Fruit fly (Drosophila melanogaster) whole organism, embryonic: ENCODE data around the gene Xe7.

Experiments
- Atf3 ChIP-seq: fragments of 200-800 bp; sonication (Bioruptor generic); optimal IDR thresholded peaks from 3 replicates; lab custom pipeline; 2016; ENCODE audit warnings: missing biosample characterization, missing genetic modification characterization
- CG10565 ChIP-seq: fragments of 200-800 bp; sonication (Bioruptor generic); optimal IDR thresholded peaks from 3 replicates; lab custom pipeline; 2016; ENCODE audit warnings: missing biosample characterization, mild to moderate bottlenecking, missing genetic modification characterization
- CG11456 ChIP-seq: fragments of 200-800 bp; sonication (Bioruptor generic); IDR thresholded peaks from 3 replicates; pipeline ENCODE4 v1.3.6; 2022; ENCODE audit warnings: missing biosample characterization, missing genetic modification characterization
- CG1233 ChIP-seq: fragments of 200-800 bp; sonication (Bioruptor generic); optimal IDR thresholded peaks from 4 replicates; lab custom pipeline; 2018; ENCODE audit warnings: missing biosample characterization, mild to moderate bottlenecking, missing genetic modification characterization
- CG12391 ChIP-seq: fragments of 200-800 bp; sonication (Bioruptor generic); optimal IDR thresholded peaks from 3 replicates; lab custom pipeline; 2018; ENCODE audit warnings: missing biosample characterization, mild to moderate bottlenecking, missing genetic modification characterization, moderate library complexity
- CG12744 ChIP-seq: fragments of 200-800 bp; sonication (Bioruptor generic); optimal IDR thresholded peaks from 2 replicates; lab custom pipeline; 2016; ENCODE audit warnings: missing biosample characterization, missing genetic modification characterization
- CG13123 ChIP-seq: fragments of 200-800 bp; sonication (Bioruptor generic); optimal IDR thresholded peaks from 2 replicates; lab custom pipeline; 2016; ENCODE audit warnings: missing biosample characterization, missing genetic modification characterization
- CG15073 ChIP-seq: fragments of 200-800 bp; sonication (Bioruptor generic); optimal IDR thresholded peaks from 2 replicates; lab custom pipeline; 2016; ENCODE audit warnings: missing biosample characterization, missing genetic modification characterization
- CG2875 ChIP-seq: fragments of 200-800 bp; sonication (Bioruptor generic); optimal IDR thresholded peaks from 2 replicates; lab custom pipeline; 2017; ENCODE audit warnings: missing biosample characterization, mild to moderate bottlenecking, missing genetic modification characterization, missing genetic modification reagents
- CG3281 ChIP-seq: fragments of 200-800 bp; sonication (Bioruptor generic); optimal IDR thresholded peaks from 3 replicates; lab custom pipeline; 2017; ENCODE audit warnings: missing biosample characterization, mild to moderate bottlenecking, missing genetic modification characterization
- CG42726 ChIP-seq: fragments of 200-800 bp; sonication (Bioruptor generic); IDR thresholded peaks from 2 replicates; pipeline ENCODE4 v1.3.6; 2022; ENCODE audit warnings: missing biosample characterization, missing genetic modification characterization; ENCODE audit not compliant: partially characterized antibody
- CG6813 ChIP-seq: fragments of 200-800 bp; sonication (Bioruptor generic); optimal IDR thresholded peaks from 2 replicates; lab custom pipeline; 2017; ENCODE audit warnings: missing biosample characterization, missing genetic modification characterization, mild to moderate bottlenecking, moderate library complexity, missing genetic modification reagents
- CG7786 ChIP-seq: fragments of 200-800 bp; sonication (Bioruptor generic); optimal IDR thresholded peaks from 2 replicates; lab custom pipeline; 2016; ENCODE audit warnings: missing biosample characterization, missing genetic modification characterization
- CG7987 ChIP-seq: fragments of 200-800 bp; sonication (Bioruptor generic); optimal IDR thresholded peaks from 2 replicates; lab custom pipeline; 2018; ENCODE audit warnings: missing biosample characterization, mild to moderate bottlenecking, missing genetic modification characterization, moderate library complexity
- CG8359 ChIP-seq: fragments of 200-800 bp; sonication (Bioruptor generic); optimal IDR thresholded peaks from 2 replicates; lab custom pipeline; 2017; ENCODE audit warnings: missing biosample characterization, mild to moderate bottlenecking, missing genetic modification characterization, borderline replicate concordance
- CG9437 ChIP-seq: fragments of 200-800 bp; sonication (Bioruptor generic); optimal IDR thresholded peaks from 2 replicates; lab custom pipeline; 2018; ENCODE audit warnings: missing biosample characterization, mild to moderate bottlenecking, missing genetic modification characterization
- Doc3 ChIP-seq: fragments of 200-800 bp; sonication (Bioruptor generic); IDR thresholded peaks from 3 replicates; pipeline ENCODE4 v1.3.6; 2022; ENCODE audit warnings: missing biosample characterization, missing genetic modification characterization; ENCODE audit not compliant: partially characterized antibody
- Dref ChIP-seq: fragments of 200-800 bp; sonication (Bioruptor generic); IDR thresholded peaks from 2 replicates; pipeline ENCODE4 v1.3.6; 2022; ENCODE audit warnings: missing biosample characterization, missing genetic modification characterization
- H15 ChIP-seq: fragments of 200-800 bp; sonication (Bioruptor generic); IDR thresholded peaks from 3 replicates; pipeline ENCODE4 v1.3.6; 2022; ENCODE audit warnings: missing biosample characterization, missing genetic modification characterization
- HLHmδ ChIP-seq: fragments of 200-800 bp; sonication (Bioruptor generic); optimal IDR thresholded peaks from 2 replicates; lab custom pipeline; 2018; ENCODE audit warnings: missing biosample characterization, mild to moderate bottlenecking, missing genetic modification characterization, moderate library complexity
- Hr51 ChIP-seq, 2 experiments: fragments of 200-800 bp; sonication (Bioruptor generic); optimal IDR thresholded peaks; 2 replicates in 1 of 2; 3 replicates in 1 of 2; lab custom pipeline; 2016 to 2018; ENCODE audit warnings: missing biosample characterization in 2 of 2, missing genetic modification characterization in 2 of 2, mild to moderate bottlenecking in 1 of 2, moderate library complexity in 1 of 2
- Hr78 ChIP-seq, 2 experiments: fragments of 200-800 bp in 1 of 2; fragments of >200 bp in 1 of 2; sonication (Bioruptor generic) in 1 of 2; optimal IDR thresholded peaks; 2 replicates each; lab custom pipeline; 2017 to 2019; ENCODE audit warnings: missing biosample characterization in 2 of 2, missing genetic modification characterization in 2 of 2, mild to moderate bottlenecking in 1 of 2, moderate library complexity in 1 of 2
- MTF-1 ChIP-seq: fragments of 200-800 bp; sonication (Bioruptor generic); optimal IDR thresholded peaks from 2 replicates; lab custom pipeline; 2018; ENCODE audit warnings: missing biosample characterization, mild to moderate bottlenecking, missing genetic modification characterization, borderline replicate concordance
- Neu2 ChIP-seq: fragments of 200-800 bp; sonication (Bioruptor generic); optimal IDR thresholded peaks from 3 replicates; lab custom pipeline; 2016; ENCODE audit warnings: missing biosample characterization, missing genetic modification characterization, borderline replicate concordance
- Optix ChIP-seq: fragments of 200-800 bp; sonication (Bioruptor generic); IDR thresholded peaks from 3 replicates; pipeline ENCODE4 v1.3.6; 2022; ENCODE audit warnings: missing biosample characterization, missing genetic modification characterization
- Scr ChIP-seq: fragments of 200-800 bp; sonication (Bioruptor generic); IDR thresholded peaks from 2 replicates; pipeline ENCODE4 v1.3.6; 2022; ENCODE audit warnings: missing biosample characterization, missing genetic modification characterization; ENCODE audit not compliant: partially characterized antibody
- Sin3A ChIP-seq: fragments of >200 bp; optimal IDR thresholded peaks from 2 replicates; lab custom pipeline; 2018
- Trl ChIP-seq, 3 experiments: fragments of >200 bp in 2 of 3; fragments of 200-800 bp in 1 of 3; sonication (Bioruptor generic) in 1 of 3; optimal IDR thresholded peaks; 2 replicates in 1 of 3; 3 replicates in 2 of 3; lab custom pipeline; 2016 to 2017; ENCODE audit warnings: missing biosample characterization in 1 of 3, missing genetic modification characterization in 1 of 3
- cg ChIP-seq: fragments of 200-800 bp; sonication (Bioruptor generic); optimal IDR thresholded peaks from 3 replicates; lab custom pipeline; 2019; ENCODE audit warnings: missing biosample characterization, mild to moderate bottlenecking, missing genetic modification characterization, moderate library complexity
- chm ChIP-seq: fragments of 200-800 bp; sonication (Bioruptor generic); IDR thresholded peaks from 2 replicates; pipeline ENCODE4 v1.3.6; 2022; ENCODE audit warnings: missing biosample characterization, missing genetic modification characterization
- crp ChIP-seq, 2 experiments: fragments of 200-800 bp; sonication (Bioruptor generic); optimal IDR thresholded peaks; 2 replicates in 1 of 2; 3 replicates in 1 of 2; lab custom pipeline; 2017; ENCODE audit warnings: missing biosample characterization in 2 of 2, missing genetic modification characterization in 2 of 2, mild to moderate bottlenecking in 1 of 2, moderate library complexity in 1 of 2
- cwo ChIP-seq: fragments of 200-800 bp; sonication (Bioruptor generic); optimal IDR thresholded peaks from 3 replicates; lab custom pipeline; 2017; ENCODE audit warnings: missing biosample characterization, missing genetic modification characterization, mild to moderate bottlenecking, moderate library complexity, missing genetic modification reagents
- dan ChIP-seq: fragments of 200-800 bp; sonication (Bioruptor generic); IDR thresholded peaks from 2 replicates; pipeline ENCODE4 v1.3.6; 2022; ENCODE audit warnings: missing biosample characterization, missing genetic modification characterization
- dmrt99B ChIP-seq: fragments of 200-800 bp; sonication (Bioruptor generic); optimal IDR thresholded peaks from 2 replicates; lab custom pipeline; 2018; ENCODE audit warnings: missing biosample characterization, mild to moderate bottlenecking, missing genetic modification characterization, moderate library complexity
- fd102C ChIP-seq: fragments of 200-800 bp; sonication (Bioruptor generic); optimal IDR thresholded peaks from 2 replicates; lab custom pipeline; 2018; ENCODE audit warnings: missing biosample characterization, mild to moderate bottlenecking, missing genetic modification characterization, moderate library complexity
- insv ChIP-seq, 2 experiments: fragments of 200-800 bp; sonication (Bioruptor generic); optimal IDR thresholded peaks; 3 replicates each; lab custom pipeline; 2016 to 2018; ENCODE audit warnings: missing biosample characterization in 2 of 2, missing genetic modification characterization in 2 of 2
- jumu ChIP-seq: fragments of 200-800 bp; sonication (Bioruptor generic); optimal IDR thresholded peaks from 3 replicates; lab custom pipeline; 2016; ENCODE audit warnings: missing biosample characterization, missing genetic modification characterization
- kay ChIP-seq: fragments of 200-800 bp; sonication (Bioruptor generic); optimal IDR thresholded peaks from 2 replicates; lab custom pipeline; 2016; ENCODE audit warnings: missing biosample characterization, missing genetic modification characterization
- kni ChIP-seq: fragments of 200-800 bp; sonication (Bioruptor generic); optimal IDR thresholded peaks from 3 replicates; lab custom pipeline; 2017; ENCODE audit warnings: mild to moderate bottlenecking, missing biosample characterization, missing genetic modification reagents, missing genetic modification characterization
- nerfin-2 ChIP-seq: fragments of 200-800 bp; sonication (Bioruptor generic); IDR thresholded peaks from 2 replicates; pipeline ENCODE4 v1.3.6; 2022; ENCODE audit warnings: missing biosample characterization, missing genetic modification characterization; ENCODE audit not compliant: partially characterized antibody
- nom ChIP-seq: fragments of 200-800 bp; sonication (Bioruptor generic); optimal IDR thresholded peaks from 2 replicates; lab custom pipeline; 2017; ENCODE audit warnings: missing biosample characterization, missing genetic modification characterization, mild to moderate bottlenecking, moderate library complexity, missing genetic modification reagents
- scrt ChIP-seq: fragments of 200-800 bp; sonication (Bioruptor generic); optimal IDR thresholded peaks from 2 replicates; lab custom pipeline; 2018; ENCODE audit warnings: missing biosample characterization, mild to moderate bottlenecking, missing genetic modification characterization, moderate library complexity
- seq ChIP-seq: fragments of 200-800 bp; sonication (Bioruptor generic); IDR thresholded peaks from 2 replicates; pipeline ENCODE4 v1.3.6; 2022; ENCODE audit warnings: missing biosample characterization, missing genetic modification characterization
- sqz ChIP-seq: fragments of 200-800 bp; sonication (Bioruptor generic); optimal IDR thresholded peaks from 3 replicates; lab custom pipeline; 2018; ENCODE audit warnings: missing biosample characterization, mild to moderate bottlenecking, missing genetic modification characterization
- sr ChIP-seq: fragments of 200-800 bp; sonication (Bioruptor generic); IDR thresholded peaks from 3 replicates; pipeline ENCODE4 v1.3.6; 2022; ENCODE audit warnings: missing biosample characterization, missing genetic modification characterization
- stwl ChIP-seq: fragments of 200-800 bp; sonication (Bioruptor generic); optimal IDR thresholded peaks from 3 replicates; lab custom pipeline; 2018; ENCODE audit warnings: missing biosample characterization, mild to moderate bottlenecking, missing genetic modification characterization, moderate library complexity
- tio ChIP-seq: fragments of 200-800 bp; sonication (Bioruptor generic); optimal IDR thresholded peaks from 2 replicates; lab custom pipeline; 2017; ENCODE audit warnings: missing biosample characterization, missing genetic modification characterization, inconsistent platforms

Gene Xe7

DNA sequence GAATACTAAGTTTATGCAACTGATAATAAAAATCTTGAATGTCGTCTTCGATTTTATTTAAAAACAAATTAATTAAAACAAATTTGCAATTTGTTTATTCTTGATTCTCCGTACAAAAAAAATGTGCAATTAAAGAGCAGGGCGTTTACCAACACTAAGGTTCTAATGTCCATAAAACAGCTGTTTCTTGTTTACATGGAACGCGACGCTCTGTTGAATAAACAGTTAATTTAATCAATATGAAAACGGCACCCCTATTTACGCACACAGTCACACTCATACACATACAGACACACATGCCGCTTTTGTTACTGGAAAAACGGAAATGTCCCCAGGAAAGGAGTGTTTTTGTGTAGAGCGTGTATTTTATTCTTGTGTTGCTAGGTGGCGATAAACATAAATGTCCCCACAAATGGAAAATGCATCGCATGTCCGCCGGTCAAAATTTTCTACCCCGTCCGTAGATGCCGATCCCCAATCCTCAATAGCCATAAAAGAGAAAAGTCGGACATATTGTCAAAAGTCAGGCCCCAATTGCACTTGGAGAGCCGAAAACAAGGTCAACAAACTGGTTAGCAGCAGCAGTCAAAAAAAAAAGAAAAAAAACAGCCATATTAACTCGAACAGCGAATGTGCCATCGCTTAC lies 46.0 kb downstream of the Xe7 start (continued):
- TF ChIP-seq dmrt99B (tag; lab: Kevin White, UChicago) (peak; percentile 73), tio (GFP tag; lab: Kevin White, UChicago) (peak; percentile 26), insv (GFP tag; optimal IDR thresholded peaks at IDR 0.05; lab: Kevin White, UChicago) (peak in 1 of 2 experiments; percentile 82), Atf3 (peak; percentile 64), Scr (no peak), cwo (no peak), Hr51 (GFP tag; optimal IDR thresholded peaks at IDR 0.05; lab: Kevin White, UChicago) (peak; percentile 44 to 66), Neu2 (GFP tag; lab: Kevin White, UChicago) (no peak), stwl (tag; lab: Kevin White, UChicago) (peak; percentile 86), CG13123 (GFP tag; lab: Kevin White, UChicago) (peak; percentile 87), CG7987 (GFP tag; lab: Kevin White, UChicago) (peak; percentile 90), crp (GFP tag; optimal IDR thresholded peaks at IDR 0.05; lab: Kevin White, UChicago) (peak; percentile 64 to 88), CG9437 (GFP tag; lab: Kevin White, UChicago) (peak; percentile 37), jumu (peak; percentile 41), CG10565 (GFP tag; lab: Kevin White, UChicago) (no peak), CG6813 (GFP tag; lab: Kevin White, UChicago) (peak; percentile 91), nerfin-2 (GFP tag; lab: Robert Waterston, UW) (no peak), kni (GFP tag; lab: Kevin White, UChicago) (peak; percentile 96), MTF-1 (GFP tag; lab: Kevin White, UChicago) (peak; percentile 93), dan (no peak), sr (GFP tag; lab: Robert Waterston, UW) (no peak), nom (peak; percentile 68), CG12391 (tag; lab: Kevin White, UChicago) (peak; percentile 64), Dref (GFP tag; lab: Robert Waterston, UW) (no peak), kay (GFP tag; lab: Kevin White, UChicago) (peak; percentile 63), CG3281 (GFP tag; lab: Kevin White, UChicago) (peak; percentile 78), cg (peak; percentile 83), CG7786 (GFP tag; lab: Kevin White, UChicago) (peak; percentile 50), Optix (GFP tag; lab: Robert Waterston, UW) (no peak), Hr78 (GFP tag; optimal IDR thresholded peaks at IDR 0.05; lab: Kevin White, UChicago) (no peak), Sin3A (lab: Kevin White, UChicago) (no peak), H15 (GFP tag; lab: Robert Waterston, UW) (no peak), CG11456 (GFP tag; lab: Robert Waterston, UW) (no peak), CG42726 (GFP tag; lab: Robert Waterston, UW) (no peak), sqz (GFP tag; lab: Kevin White, UChicago) (peak; percentile 99), CG15073 (GFP tag; lab: Kevin White, UChicago) (no peak), scrt (GFP tag; lab: Kevin White, UChicago) (peak; percentile 90), CG8359 (GFP tag; lab: Kevin White, UChicago) (peak; percentile 65), Doc3 (GFP tag; lab: Robert Waterston, UW) (no peak), chm (no peak), HLHmδ (peak; percentile 85), Trl (optimal IDR thresholded peaks at IDR 0.05; lab: Kevin White, UChicago) (no peak), Trl (GFP tag; optimal IDR thresholded peaks at IDR 0.05; lab: Kevin White, UChicago) (peak; percentile 85), CG2875 (peak; percentile 91), CG1233 (GFP tag; lab: Kevin White, UChicago) (peak; percentile 92), fd102C (GFP tag; lab: Kevin White, UChicago) (peak; percentile 83), CG12744 (GFP tag; lab: Kevin White, UChicago) (peak; percentile 15), seq (GFP tag; lab: Robert Waterston, UW) (no peak)
